Fruit fly (Drosophila melanogaster): ENCODE data around the gene RpL28.

The RpL28 gene

DNA sequence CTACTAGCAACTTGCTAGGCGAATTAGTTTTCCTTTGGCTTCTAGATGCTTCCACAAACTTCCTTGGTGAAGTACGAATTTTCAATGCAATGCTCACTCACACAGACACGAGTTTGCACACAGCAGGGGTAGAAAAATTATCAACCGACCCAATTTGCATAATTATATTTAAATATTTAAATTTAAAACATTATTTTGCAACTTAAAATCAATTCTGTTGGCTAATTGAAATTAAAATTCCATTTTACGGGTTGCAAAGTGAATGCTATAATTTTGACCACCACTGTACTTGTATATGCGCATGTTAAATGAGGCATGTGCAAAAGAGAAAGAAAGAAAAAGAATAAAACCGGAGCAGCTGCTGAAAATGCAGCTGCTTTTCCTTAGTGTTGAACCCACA, 28.7 kb downstream of the RpL28 start (continued):
- TF ChIP-seq dac (GFP tag; optimal IDR thresholded peaks at IDR 0.05) (peak; percentile 95), CG8632 (GFP tag; optimal IDR thresholded peaks at IDR 0.05) (peak; percentile 97), eg (GFP tag; IDR thresholded peaks at IDR 0.05) (peak; percentile 99), net (GFP tag; optimal IDR thresholded peaks at IDR 0.05) (peak; percentile 98), CG6854 (GFP tag; optimal IDR thresholded peaks at IDR 0.05) (peak; percentile 74), CG11294 (GFP tag; IDR thresholded peaks at IDR 0.05) (peak; percentile 94), Hr39 (GFP tag; optimal IDR thresholded peaks at IDR 0.05) (peak; percentile 92), Blimp-1 (GFP tag; optimal IDR thresholded peaks at IDR 0.05) (peak; percentile 85)

- TF ChIP-seq spab (GFP tag; optimal IDR thresholded peaks at IDR 0.05) (peak; percentile 79), CG8119 (GFP tag; IDR thresholded peaks at IDR 0.05) (peak; percentile 82), CG6163 (GFP tag; IDR thresholded peaks at IDR 0.05) (peak; percentile 97), Hr39 (GFP tag; optimal IDR thresholded peaks at IDR 0.05) (peak; percentile 75), ss (GFP tag; optimal IDR thresholded peaks at IDR 0.05) (peak; percentile 98), CG11762 (GFP tag; optimal IDR thresholded peaks at IDR 0.05; ENCODE audit: insufficient read depth) (peak; percentile 82), Hr38 (GFP tag; optimal IDR thresholded peaks at IDR 0.05) (no peak), CG10631 (GFP tag; optimal IDR thresholded peaks at IDR 0.05) (peak; percentile 77), vri (GFP tag; optimal IDR thresholded peaks at IDR 0.05) (peak; percentile 98), esn (GFP tag; optimal IDR thresholded peaks at IDR 0.05) (peak; percentile 97), Gug (GFP tag; IDR thresholded peaks at IDR 0.05) (peak; percentile 70), Eip75B (GFP tag; optimal IDR thresholded peaks at IDR 0.05) (peak; percentile 95), pdm3 (GFP tag; optimal IDR thresholded peaks at IDR 0.05) (peak; percentile 88), CG1621 (tag; optimal IDR thresholded peaks at IDR 0.05) (peak; percentile 89), Eip93F (GFP tag; optimal IDR thresholded peaks at IDR 0.05) (peak; percentile 89), fd85E (GFP tag; optimal IDR thresholded peaks at IDR 0.05) (peak; percentile 94), Blimp-1 (GFP tag; optimal IDR thresholded peaks at IDR 0.05) (peak; percentile 91), CG8632 (GFP tag; optimal IDR thresholded peaks at IDR 0.05) (peak; percentile 92), topi (GFP tag; optimal IDR thresholded peaks at IDR 0.05) (peak; percentile 92), Hr4 (GFP tag; optimal IDR thresholded peaks at IDR 0.05) (peak; percentile 72), acj6 (GFP tag; optimal IDR thresholded peaks at IDR 0.05) (peak; percentile 85), Eip78C (GFP tag) (peak; percentile 99), Smox (GFP tag; optimal IDR thresholded peaks at IDR 0.05) (peak; percentile 88), Sox14 (GFP tag; optimal IDR thresholded peaks at IDR 0.05) (peak; percentile 84), CG31627 (GFP tag; optimal IDR thresholded peaks at IDR 0.05) (peak; percentile 83), net (GFP tag; optimal IDR thresholded peaks at IDR 0.05) (peak; percentile 96), fkh (GFP tag; optimal IDR thresholded peaks at IDR 0.05) (peak; percentile 82), dsx (GFP tag; optimal IDR thresholded peaks at IDR 0.05; ENCODE audit: poor library complexity, severe bottlenecking) (peak; percentile 77), Sox15 (GFP tag; optimal IDR thresholded peaks at IDR 0.05) (peak; percentile 18), fd59A (GFP tag; optimal IDR thresholded peaks at IDR 0.05) (peak; percentile 85), achi (GFP tag; optimal IDR thresholded peaks at IDR 0.05) (peak; percentile 88), CG6792 (GFP tag; optimal IDR thresholded peaks at IDR 0.05) (peak; percentile 90), Ets21C (GFP tag; optimal IDR thresholded peaks at IDR 0.05) (peak; percentile 76), CG4318 (GFP tag; optimal IDR thresholded peaks at IDR 0.05) (peak; percentile 34), CG6276 (GFP tag; optimal IDR thresholded peaks at IDR 0.05) (no peak), Lpt (GFP tag; optimal IDR thresholded peaks at IDR 0.05) (peak; percentile 32), CG8319 (GFP tag; optimal IDR thresholded peaks at IDR 0.05) (peak; percentile 89), dac (GFP tag; optimal IDR thresholded peaks at IDR 0.05) (peak; percentile 68), Met (GFP tag; optimal IDR thresholded peaks at IDR 0.05) (peak; percentile 94), CG9139 (GFP tag; optimal IDR thresholded peaks at IDR 0.05) (peak; percentile 98), CG3919 (GFP tag; optimal IDR thresholded peaks at IDR 0.05) (peak; percentile 96), CG3032 (tag; optimal IDR thresholded peaks at IDR 0.05) (peak; percentile 82), CG16779 (tag; optimal IDR thresholded peaks at IDR 0.05) (peak; percentile 98), CG6854 (GFP tag; optimal IDR thresholded peaks at IDR 0.05) (peak; percentile 100), Sox102F (GFP tag; optimal IDR thresholded peaks at IDR 0.05) (peak; percentile 98), CG6808 (GFP tag; optimal IDR thresholded peaks at IDR 0.05) (peak; percentile 93), CG7368 (GFP tag; optimal IDR thresholded peaks at IDR 0.05) (peak; percentile 96)
Observed at dm6 chr3L:3192912-3193311, 29.8 kb downstream of the RpL28 start, which contains the start of gene Hsp83. Hsp83 (plus strand) TSS chr3L:3192969.
